Worm (Caenorhabditis elegans): ENCODE measurements around the gene F10B5.3.

DNA sequence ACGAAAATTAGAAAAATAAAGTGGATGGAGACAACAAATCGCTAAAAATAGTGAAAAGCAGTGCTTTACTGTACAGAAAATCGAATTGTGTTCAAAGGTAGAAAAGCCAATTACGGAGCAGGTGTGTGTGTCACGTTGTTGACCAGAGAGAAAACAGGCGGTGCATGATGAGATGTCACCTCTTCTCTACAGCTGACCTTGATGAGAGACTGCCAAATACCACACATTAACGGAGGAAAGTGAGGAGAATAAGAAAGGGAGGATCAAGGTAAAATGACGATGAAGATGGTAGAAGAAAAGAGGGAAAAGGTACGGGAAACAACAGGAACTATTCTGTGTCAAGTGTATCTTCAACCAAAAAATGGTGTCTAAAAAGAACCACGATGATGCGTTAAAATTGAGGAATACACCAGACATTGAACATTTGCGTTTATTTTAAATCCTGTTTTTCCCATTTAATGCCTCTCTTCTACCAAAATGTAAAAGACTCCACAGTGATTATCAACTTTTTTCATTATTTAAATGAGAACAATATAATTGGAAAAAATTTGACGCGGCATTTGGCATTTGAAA lies 50.5 kb downstream of the F10B5.3 start:
- TF ChIP-seq klf-2 (GFP tag; conservative IDR thresholded peaks at IDR 0.05) (no peak), flt-1 (GFP tag; IDR thresholded peaks at IDR 0.05) (no peak), cog-1 (tag; optimal IDR thresholded peaks at IDR 0.05) (no peak), ztf-23 (GFP tag; IDR thresholded peaks at IDR 0.05) (no peak), tab-1 (GFP tag; IDR thresholded peaks at IDR 0.05) (no peak), ref-1 (GFP tag; conservative IDR thresholded peaks at IDR 0.05) (no peak), ztf-29 (GFP tag; IDR thresholded peaks at IDR 0.05) (no peak)

Data from whole organism, midembryonic.